Worm (Caenorhabditis elegans) whole organism, L4 larva: ENCODE measurements around the gene isy-1.

ENCODE experiments used
- D1046.2 ChIP-seq: fragments of 200-800 bp; sonication (Bioruptor generic); IDR thresholded peaks from 2 replicates; pipeline ENCODE4 v1.3.6; 2022; ENCODE audit warnings: missing genetic modification characterization, missing compliant biosample characterization
- F26F4.8 ChIP-seq: fragments of 200-800 bp; sonication (Bioruptor generic); conservative IDR thresholded peaks from 2 replicates; pipeline ENCODE4 v1.3.6; 2022; ENCODE audit warnings: missing genetic modification characterization, missing compliant biosample characterization
- F37D6.2 ChIP-seq: sonication (generic microtip); optimal IDR thresholded peaks from 2 replicates; lab custom pipeline; 2016; ENCODE audit warnings: mild to moderate bottlenecking, missing genetic modification characterization, missing compliant biosample characterization
- F44E2.7 ChIP-seq: fragments of 200-800 bp; sonication (Bioruptor generic); IDR thresholded peaks from 2 replicates; pipeline ENCODE4 v2.1.2; 2022; ENCODE audit warnings: missing genetic modification characterization, missing compliant biosample characterization
- R02D3.7 ChIP-seq: fragments of 150-350 bp; sonication (generic microtip); optimal IDR thresholded peaks from 3 replicates; lab custom pipeline; 2014; ENCODE audit warnings: missing biosample characterization, missing genetic modification characterization
- Y105C5A.15 ChIP-seq: fragments of 200-800 bp; sonication (Bioruptor generic); IDR thresholded peaks from 2 replicates; pipeline ENCODE4 v1.3.6; 2022; ENCODE audit warnings: missing genetic modification characterization, missing compliant biosample characterization
- aha-1 ChIP-seq: fragments of 150-350 bp; peaks from one replicate; lab custom pipeline; 2014; ENCODE audit warnings: missing biosample characterization, missing genetic modification characterization
- ama-1 ChIP-seq: fragments of 150-350 bp; optimal IDR thresholded peaks from 2 replicates; lab custom pipeline; 2014; ENCODE audit warnings: inconsistent platforms, mixed read lengths
- arid-1 ChIP-seq: fragments of 200-800 bp; sonication (Bioruptor generic); conservative IDR thresholded peaks from 2 replicates; pipeline ENCODE4 v1.3.6; 2022; ENCODE audit warnings: missing genetic modification reagents, missing genetic modification characterization, missing compliant biosample characterization
- ceh-62 ChIP-seq: sonication (generic microtip); optimal IDR thresholded peaks from 2 replicates; lab custom pipeline; 2017; ENCODE audit warnings: missing biosample characterization, missing genetic modification characterization
- daf-12 ChIP-seq: fragments of 150-350 bp; optimal IDR thresholded peaks from 2 replicates; lab custom pipeline; 2014; ENCODE audit warnings: missing biosample characterization, missing genetic modification reagents, missing genetic modification characterization
- daf-16 ChIP-seq, 3 experiments: sonication (generic microtip); optimal IDR thresholded peaks; 2 replicates each; lab custom pipeline; 2016 to 2017; ENCODE audit warnings: missing genetic modification characterization in 3 of 3, missing genetic modification reagents in 3 of 3, mild to moderate bottlenecking in 2 of 3, missing compliant biosample characterization in 2 of 3, missing biosample characterization in 1 of 3, moderate library complexity in 1 of 3
- daf-19 ChIP-seq: fragments of 200-800 bp; sonication (Bioruptor generic); conservative IDR thresholded peaks from 2 replicates; pipeline ENCODE4 v1.3.6; 2022; ENCODE audit warnings: missing genetic modification characterization, missing compliant biosample characterization
- daf-8 ChIP-seq: fragments of 200-800 bp; sonication (Bioruptor generic); IDR thresholded peaks from 2 replicates; pipeline ENCODE4 v1.3.6; 2022; ENCODE audit warnings: missing genetic modification characterization, missing compliant biosample characterization
- dmd-8 ChIP-seq: fragments of 200-800 bp; sonication (Bioruptor generic); IDR thresholded peaks from 2 replicates; pipeline ENCODE4 v1.3.6; 2022; ENCODE audit warnings: missing genetic modification characterization, missing compliant biosample characterization
- dpl-1 ChIP-seq: fragments of 150-350 bp; optimal IDR thresholded peaks from 2 replicates; lab custom pipeline; 2014; ENCODE audit warnings: missing biosample characterization, missing genetic modification reagents, missing genetic modification characterization
- egl-43 ChIP-seq: fragments of 200-800 bp; sonication (Bioruptor generic); IDR thresholded peaks from 2 replicates; pipeline ENCODE4 v1.3.6; 2022; ENCODE audit warnings: missing genetic modification reagents, missing genetic modification characterization, missing compliant biosample characterization
- gei-8 ChIP-seq: fragments of 200-800 bp; sonication (Bioruptor generic); optimal IDR thresholded peaks from 2 replicates; lab custom pipeline; 2018; ENCODE audit warnings: mild to moderate bottlenecking, missing genetic modification characterization, missing compliant biosample characterization
- hif-1 ChIP-seq, 2 experiments: sonication (generic microtip); optimal IDR thresholded peaks; 2 replicates each; lab custom pipeline; 2016 to 2017; ENCODE audit warnings: missing compliant biosample characterization in 2 of 2, missing genetic modification characterization in 2 of 2, missing genetic modification reagents in 2 of 2, missing genotype in 2 of 2, mild to moderate bottlenecking in 1 of 2
- hlh-30 ChIP-seq: sonication (generic microtip); optimal IDR thresholded peaks from 2 replicates; lab custom pipeline; 2017; ENCODE audit warnings: antibody characterized with exemption, mild to moderate bottlenecking, missing genetic modification characterization, missing compliant biosample characterization; ENCODE audit not compliant: insufficient read depth
- lin-1 ChIP-seq: fragments of 200-800 bp; sonication (Bioruptor generic); IDR thresholded peaks from 2 replicates; pipeline ENCODE4 v1.3.6; 2022; ENCODE audit warnings: missing genetic modification reagents, missing genetic modification characterization, missing compliant biosample characterization
- lin-15B ChIP-seq: fragments of 150-350 bp; sonication (generic microtip); optimal IDR thresholded peaks from 3 replicates; lab custom pipeline; 2014; ENCODE audit warnings: missing biosample characterization, missing genetic modification characterization
- madf-5 ChIP-seq, 2 experiments: fragments of 200-800 bp; sonication (Bioruptor generic); IDR thresholded peaks; 2 replicates each; pipeline ENCODE4 v1.3.6; 2022; ENCODE audit warnings: missing compliant biosample characterization in 2 of 2, missing genetic modification characterization in 2 of 2
- madf-9 ChIP-seq: fragments of 200-800 bp; sonication (Bioruptor generic); conservative IDR thresholded peaks from 2 replicates; pipeline ENCODE4 v1.3.6; 2022; ENCODE audit warnings: missing genetic modification reagents, missing genetic modification characterization, missing compliant biosample characterization
- mdl-1 ChIP-seq, 2 experiments: fragments of 150-350 bp in 1 of 2; sonication (generic microtip) in 1 of 2; optimal IDR thresholded peaks; 2 replicates each; lab custom pipeline; 2014 to 2017; ENCODE audit warnings: missing biosample characterization in 2 of 2, missing genetic modification characterization in 2 of 2
- mdt-29 ChIP-seq: fragments of 200-800 bp; sonication (Bioruptor generic); IDR thresholded peaks from 2 replicates; pipeline ENCODE4 v1.3.6; 2022; ENCODE audit warnings: missing genetic modification reagents, missing genetic modification characterization, missing compliant biosample characterization
- mxl-2 ChIP-seq: fragments of 200-800 bp; sonication (Bioruptor generic); conservative IDR thresholded peaks from 2 replicates; pipeline ENCODE4 v1.3.6; 2022; ENCODE audit warnings: missing genetic modification reagents, missing genetic modification characterization, missing compliant biosample characterization
- nhr-111 ChIP-seq: fragments of 200-800 bp; sonication (Bioruptor generic); optimal IDR thresholded peaks from 2 replicates; lab custom pipeline; 2018; ENCODE audit warnings: mild to moderate bottlenecking, missing genetic modification characterization, missing compliant biosample characterization
- nhr-237 ChIP-seq: sonication (generic microtip); optimal IDR thresholded peaks from 2 replicates; lab custom pipeline; 2017; ENCODE audit warnings: missing biosample characterization, missing genetic modification characterization
- nhr-28 ChIP-seq: fragments of 150-350 bp; optimal IDR thresholded peaks from 2 replicates; lab custom pipeline; 2014; ENCODE audit warnings: missing biosample characterization, missing genetic modification characterization
- nhr-42 ChIP-seq: fragments of 200-800 bp; sonication (Bioruptor generic); IDR thresholded peaks from 2 replicates; pipeline ENCODE4 v1.3.6; 2022; ENCODE audit warnings: missing genetic modification characterization, missing compliant biosample characterization
- pha-4 ChIP-seq, 2 experiments: fragments of 150-350 bp in 1 of 2; fragments of 200-800 bp in 1 of 2; sonication (Bioruptor generic) in 1 of 2; IDR thresholded peaks in 1 of 2; optimal IDR thresholded peaks in 1 of 2; 2 replicates each; pipeline versions ENCODE4 v1.3.6 to Lab custom; 2014 to 2022; ENCODE audit warnings: missing genetic modification characterization in 2 of 2, missing genetic modification reagents in 2 of 2, missing biosample characterization in 1 of 2, missing compliant biosample characterization in 1 of 2
- skn-1 ChIP-seq: fragments of 150-350 bp; optimal IDR thresholded peaks from 2 replicates; lab custom pipeline; 2014; ENCODE audit warnings: missing biosample characterization, missing genetic modification characterization
- snpc-4 ChIP-seq: fragments of 150-350 bp; optimal IDR thresholded peaks from 2 replicates; lab custom pipeline; 2014; ENCODE audit warnings: missing biosample characterization, missing genetic modification characterization
- spr-3 ChIP-seq: fragments of 200-800 bp; sonication (Bioruptor generic); optimal IDR thresholded peaks from 2 replicates; lab custom pipeline; 2018; ENCODE audit warnings: mild to moderate bottlenecking, missing genetic modification characterization, missing compliant biosample characterization
- tag-97 ChIP-seq: fragments of 200-800 bp; sonication (Bioruptor generic); IDR thresholded peaks from 2 replicates; pipeline ENCODE4 v1.3.6; 2022; ENCODE audit warnings: missing genetic modification characterization, missing compliant biosample characterization
- tra-1 ChIP-seq: fragments of 200-800 bp; sonication (Bioruptor generic); IDR thresholded peaks from 2 replicates; pipeline ENCODE4 v1.3.6; 2022; ENCODE audit warnings: missing genetic modification reagents, missing genetic modification characterization, missing compliant biosample characterization
- unc-39 ChIP-seq: sonication (generic microtip); optimal IDR thresholded peaks from 2 replicates; lab custom pipeline; 2017; ENCODE audit warnings: missing biosample characterization, missing genetic modification characterization
- unc-62 ChIP-seq, 3 experiments: fragments of 150-350 bp in 1 of 3; sonication (generic microtip); optimal IDR thresholded peaks in 2 of 3; peaks in 1 of 3; 1 replicate in 1 of 3; 2 replicates in 2 of 3; lab custom pipeline; 2014 to 2017; ENCODE audit warnings: missing biosample characterization in 3 of 3, missing genetic modification characterization in 3 of 3, missing genetic modification reagents in 3 of 3, missing genotype in 1 of 3
- zfp-2 ChIP-seq: sonication (generic microtip); optimal IDR thresholded peaks from 2 replicates; lab custom pipeline; 2016; ENCODE audit warnings: mild to moderate bottlenecking, missing genetic modification characterization, missing compliant biosample characterization
- zip-11 ChIP-seq: fragments of 200-800 bp; sonication (Bioruptor generic); IDR thresholded peaks from 2 replicates; pipeline ENCODE4 v1.3.6; 2022; ENCODE audit warnings: missing genetic modification characterization, missing compliant biosample characterization

The isy-1 gene

DNA sequence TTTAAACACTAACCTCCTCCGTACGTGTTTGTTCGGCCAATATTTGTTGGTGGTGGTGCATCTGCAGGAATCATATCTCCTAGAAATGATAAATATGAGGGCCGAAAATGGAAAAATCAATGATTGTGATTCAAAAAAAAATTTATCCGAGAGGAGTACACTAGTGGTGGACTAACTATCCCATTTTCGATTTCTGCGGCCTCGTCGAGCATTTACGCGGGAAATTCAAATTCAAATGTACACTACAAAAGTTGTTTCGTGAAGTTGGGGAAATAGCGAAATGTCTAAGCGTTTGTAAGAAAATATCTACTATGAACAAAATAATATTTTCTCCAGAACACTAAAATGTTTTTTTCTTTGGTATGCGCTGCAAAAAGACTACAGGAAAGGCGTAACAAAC lies 28.8 kb upstream of the isy-1 start (continued):
- TF ChIP-seq pha-4 (GFP tag; IDR thresholded peaks at IDR 0.05; lab: Robert Waterston, UW), result no peak
- TF ChIP-seq pha-4 (tag; optimal IDR thresholded peaks at IDR 0.05; lab: Kevin White, UChicago), result no peak
- no peak for TF ChIP-seq nhr-237 (tag; lab: Kevin White, UChicago)
- TF ChIP-seq mdl-1 (tag; optimal IDR thresholded peaks at IDR 0.05; lab: Kevin White, UChicago), result no peak
- no peak for TF ChIP-seq R02D3.7 (tag; lab: Kevin White, UChicago)
- TF ChIP-seq lin-1, result no peak
- TF ChIP-seq mxl-2 (GFP tag; lab: Robert Waterston, UW), result no peak
- no peak for TF ChIP-seq lin-15B (tag; lab: Kevin White, UChicago)
- TF ChIP-seq F44E2.7 (GFP tag; lab: Robert Waterston, UW), result no peak
- no peak for TF ChIP-seq madf-5 (GFP tag; IDR thresholded peaks at IDR 0.05; lab: Robert Waterston, UW)
- no peak for TF ChIP-seq zip-11 (GFP tag; lab: Robert Waterston, UW)
- no peak for TF ChIP-seq mdt-29 (GFP tag; lab: Robert Waterston, UW)
- no peak for TF ChIP-seq skn-1 (tag; lab: Kevin White, UChicago)
- TF ChIP-seq tag-97 (GFP tag; lab: Robert Waterston, UW), result no peak
- TF ChIP-seq daf-16 (GFP tag; optimal IDR thresholded peaks at IDR 0.05; lab: Kevin White, UChicago), result no peak
- peak; percentile 29 for TF ChIP-seq daf-16 (tag; optimal IDR thresholded peaks at IDR 0.05; lab: Kevin White, UChicago)
- TF ChIP-seq arid-1 (GFP tag; lab: Robert Waterston, UW), result no peak
- TF ChIP-seq, all 104 proteins: peak for 23

DNA sequence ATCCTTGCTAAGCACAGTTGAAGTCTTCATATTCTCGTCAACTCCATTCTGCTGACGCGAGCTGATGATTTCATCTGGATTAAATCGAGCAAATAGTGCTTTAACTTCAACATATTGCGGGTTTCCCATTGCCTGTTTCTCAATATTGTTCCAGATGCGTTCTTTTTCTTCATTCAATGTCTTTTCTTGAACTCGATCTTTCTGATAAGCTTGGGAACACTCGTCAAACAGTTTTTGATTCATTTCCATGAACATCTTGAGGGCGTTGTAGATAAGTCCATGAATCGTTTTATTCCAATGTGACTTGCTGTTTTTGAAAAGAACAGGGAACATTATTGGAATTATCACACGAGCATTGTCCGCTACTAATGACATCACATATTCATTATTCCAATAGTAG lies 27.2 kb upstream of the isy-1 start:
- peak in 1 of 2 experiments; percentile 60 for TF ChIP-seq unc-62 (GFP tag; optimal IDR thresholded peaks at IDR 0.05 in 1 of 2; lab: Kevin White, UChicago)
- TF ChIP-seq unc-62 (tag; optimal IDR thresholded peaks at IDR 0.05; lab: Kevin White, UChicago), result no peak
- TF ChIP-seq aha-1, result peak; percentile 92
- no peak for TF ChIP-seq tra-1 (GFP tag; lab: Robert Waterston, UW)
- TF ChIP-seq, all 104 proteins: peak for 2

DNA sequence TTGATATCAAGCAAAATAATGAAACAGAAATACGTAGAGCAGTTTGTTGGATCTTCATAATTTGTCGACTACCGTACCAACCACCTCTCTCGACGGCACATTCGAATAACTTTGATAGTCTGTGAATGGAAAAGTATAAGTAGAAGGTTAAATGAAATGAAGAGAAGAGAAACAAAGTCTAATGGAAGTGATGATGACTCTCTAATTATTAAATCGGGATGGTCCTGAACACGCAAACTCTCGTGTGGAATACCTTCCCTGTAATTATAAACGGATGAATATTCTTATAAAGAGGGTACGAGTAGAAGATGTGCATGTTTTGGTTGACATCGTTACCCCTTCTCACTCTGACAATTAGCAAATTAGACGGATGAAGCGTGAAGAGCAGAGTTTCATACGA lies 22.3 kb upstream of the isy-1 start, which contains the start of the genes C13G3.12 and hot-6:
Gene C13G3.12, minus strand, starts transcription at position 101 of the 400 bp plus-strand sequence.
Gene hot-6, minus strand, starts transcription at position 121 of the 400 bp plus-strand sequence.
- TF ChIP-seq aha-1 (peak; percentile 86), daf-19 (no peak), hlh-30 (tag; lab: Kevin White, UChicago) (no peak)

- no peak for TF ChIP-seq madf-9 (GFP tag; lab: Robert Waterston, UW)
- no peak for TF ChIP-seq gei-8 (GFP tag; lab: Kevin White, UChicago)
- TF ChIP-seq hif-1 (tag; optimal IDR thresholded peaks at IDR 0.05; lab: Kevin White, UChicago), result no peak
- peak; percentile 69 for TF ChIP-seq nhr-28
- no peak for TF ChIP-seq nhr-111 (GFP tag; lab: Kevin White, UChicago)
- TF ChIP-seq dpl-1 (GFP tag; lab: Kevin White, UChicago), result no peak
These were observed 16.5 kb upstream of the isy-1 start for ce11 chrV:11016846-11017553.

ce11 chrV:11014758-11015157 lies 14.3 kb upstream of the isy-1 start:
- no peak for TF ChIP-seq zfp-2 (tag; lab: Kevin White, UChicago)
- TF ChIP-seq hif-1 (tag; optimal IDR thresholded peaks at IDR 0.05; lab: Kevin White, UChicago), result no peak
- TF ChIP-seq lin-15B (tag; lab: Kevin White, UChicago), result no peak
- TF ChIP-seq mdl-1 (tag; optimal IDR thresholded peaks at IDR 0.05; lab: Kevin White, UChicago), result no peak
- no peak for TF ChIP-seq ama-1
- no peak for TF ChIP-seq snpc-4
- no peak for TF ChIP-seq spr-3
- no peak for TF ChIP-seq egl-43 (GFP tag; lab: Robert Waterston, UW)
- no peak for TF ChIP-seq unc-39 (tag; lab: Kevin White, UChicago)
- TF ChIP-seq dmd-8 (GFP tag; lab: Robert Waterston, UW), result no peak
- TF ChIP-seq F37D6.2 (tag; lab: Kevin White, UChicago), result no peak
- TF ChIP-seq F26F4.8 (GFP tag; lab: Robert Waterston, UW), result no peak
- TF ChIP-seq daf-8 (GFP tag; lab: Robert Waterston, UW), result no peak
- no peak for TF ChIP-seq ceh-62 (tag; lab: Kevin White, UChicago)
- no peak for TF ChIP-seq daf-12
- TF ChIP-seq Y105C5A.15 (GFP tag; lab: Robert Waterston, UW), result no peak
- no peak for TF ChIP-seq nhr-42
- TF ChIP-seq D1046.2 (GFP tag; lab: Robert Waterston, UW), result no peak
